Worm (Caenorhabditis elegans): ENCODE measurements around the gene ZK856.7.

The ZK856.7 gene

ce11 chrV:10201913-10202312 is at the start of gene ZK856.7:
Gene ZK856.7, plus strand, starts transcription at chrV:10202098.
- peak; percentile 25 for TF ChIP-seq nhr-25 (tag; optimal IDR thresholded peaks at IDR 0.05)
- peak; percentile 37 for TF ChIP-seq crh-2 (tag; optimal IDR thresholded peaks at IDR 0.05)
- TF ChIP-seq lsy-2 (tag; optimal IDR thresholded peaks at IDR 0.05) = peak in 1 of 2 experiments; percentile 11
- TF ChIP-seq ama-1 (optimal IDR thresholded peaks at IDR 0.05) = no peak
- no peak for TF ChIP-seq lin-11 (tag; optimal IDR thresholded peaks at IDR 0.05)

ce11 chrV:10152278-10152677 is 49.6 kb upstream of the ZK856.7 start, which contains the start of gene srsx-28:
Gene srsx-28, plus strand, starts transcription at chrV:10152578.
- no peak for TF ChIP-seq ztf-4 (tag; optimal IDR thresholded peaks at IDR 0.05)
- no peak for TF ChIP-seq ztf-1 (GFP tag; conservative IDR thresholded peaks at IDR 0.05)
- no peak for TF ChIP-seq ztf-11 (tag; optimal IDR thresholded peaks at IDR 0.05)
- no peak for TF ChIP-seq nhr-237 (tag; optimal IDR thresholded peaks at IDR 0.05)
- no peak for TF ChIP-seq sem-4 (tag; optimal IDR thresholded peaks at IDR 0.05)
- TF ChIP-seq C34F6.9 (tag; optimal IDR thresholded peaks at IDR 0.05) = no peak
- no peak for TF ChIP-seq elt-1 (tag; optimal IDR thresholded peaks at IDR 0.05)
- TF ChIP-seq ZK546.5 (tag; optimal IDR thresholded peaks at IDR 0.05) = no peak
- no peak for TF ChIP-seq mab-5 (tag; optimal IDR thresholded peaks at IDR 0.05)
- no peak for TF ChIP-seq crh-2 (tag; optimal IDR thresholded peaks at IDR 0.05)
- no peak for TF ChIP-seq lin-13 (GFP tag; optimal IDR thresholded peaks at IDR 0.05)
- TF ChIP-seq nhr-10 (tag; optimal IDR thresholded peaks at IDR 0.05) = no peak
- no peak for TF ChIP-seq F13H6.1 (tag; optimal IDR thresholded peaks at IDR 0.05)
- no peak for TF ChIP-seq nhr-129 (tag; optimal IDR thresholded peaks at IDR 0.05)
- no peak for TF ChIP-seq elt-3 (tag; optimal IDR thresholded peaks at IDR 0.05)
- TF ChIP-seq mbf-1 (tag; optimal IDR thresholded peaks at IDR 0.05) = no peak
- TF ChIP-seq egl-27 (tag; optimal IDR thresholded peaks at IDR 0.05) = no peak
- no peak for TF ChIP-seq unc-62 (GFP tag; optimal IDR thresholded peaks at IDR 0.05)
- no peak for TF ChIP-seq zag-1 (tag; optimal IDR thresholded peaks at IDR 0.05)
- TF ChIP-seq unc-39 (tag; optimal IDR thresholded peaks at IDR 0.05) = no peak

- TF ChIP-seq crh-2 (tag; optimal IDR thresholded peaks at IDR 0.05) = no peak
- no peak for TF ChIP-seq lin-13 (GFP tag; optimal IDR thresholded peaks at IDR 0.05)
- no peak for TF ChIP-seq zag-1 (tag; optimal IDR thresholded peaks at IDR 0.05)
- no peak for TF ChIP-seq nhr-21 (tag; optimal IDR thresholded peaks at IDR 0.05)
- no peak for TF ChIP-seq sma-9 (GFP tag; optimal IDR thresholded peaks at IDR 0.05)
- TF ChIP-seq sma-9 (tag; optimal IDR thresholded peaks at IDR 0.05) = no peak
- no peak for TF ChIP-seq mbf-1 (tag; optimal IDR thresholded peaks at IDR 0.05)
- no peak for TF ChIP-seq unc-62 (GFP tag; optimal IDR thresholded peaks at IDR 0.05)
- TF ChIP-seq nhr-12 (tag; optimal IDR thresholded peaks at IDR 0.05) = no peak
- TF ChIP-seq alr-1 (tag; optimal IDR thresholded peaks at IDR 0.05) = no peak
Observed at ce11 chrV:10153076-10153475, 48.8 kb upstream of the ZK856.7 start.

- TF ChIP-seq nhr-10 (tag; optimal IDR thresholded peaks at IDR 0.05) (no peak), sma-3 (GFP tag; optimal IDR thresholded peaks at IDR 0.05) (no peak), Y55F3AM.14 (GFP tag; optimal IDR thresholded peaks at IDR 0.05) (no peak), alr-1 (tag; optimal IDR thresholded peaks at IDR 0.05) (no peak), unc-55 (GFP tag; optimal IDR thresholded peaks at IDR 0.05) (no peak), ztf-4 (tag; optimal IDR thresholded peaks at IDR 0.05) (no peak), nhr-77 (tag; optimal IDR thresholded peaks at IDR 0.05) (no peak), unc-62 (GFP tag; optimal IDR thresholded peaks at IDR 0.05) (no peak), nhr-21 (tag; optimal IDR thresholded peaks at IDR 0.05) (no peak), ZK546.5 (tag; optimal IDR thresholded peaks at IDR 0.05) (no peak), nhr-25 (tag; optimal IDR thresholded peaks at IDR 0.05) (no peak)
Observed at ce11 chrV:10154698-10155097, 47.2 kb upstream of the ZK856.7 start, which contains the start of gene srsx-29. Gene srsx-29, plus strand, starts transcription at chrV:10154998.

- TF ChIP-seq nhr-237 (tag; optimal IDR thresholded peaks at IDR 0.05) (no peak), ztf-4 (tag; optimal IDR thresholded peaks at IDR 0.05) (no peak)
Observed at ce11 chrV:10158528-10158927, 43.4 kb upstream of the ZK856.7 start, which contains the start of gene srsx-30. Gene srsx-30, plus strand, starts transcription at chrV:10158828.

- no peak for TF ChIP-seq aly-2 (tag; optimal IDR thresholded peaks at IDR 0.05)
- no peak for TF ChIP-seq lsy-2 (tag; optimal IDR thresholded peaks at IDR 0.05)
- no peak for TF ChIP-seq crh-2 (tag; optimal IDR thresholded peaks at IDR 0.05)
- no peak for TF ChIP-seq C34F6.9 (tag; optimal IDR thresholded peaks at IDR 0.05)
- TF ChIP-seq elt-1 (tag; optimal IDR thresholded peaks at IDR 0.05) = no peak
- TF ChIP-seq ZK546.5 (tag; optimal IDR thresholded peaks at IDR 0.05) = no peak
- TF ChIP-seq fos-1 (tag; optimal IDR thresholded peaks at IDR 0.05) = peak; percentile 65
- TF ChIP-seq zag-1 (tag; optimal IDR thresholded peaks at IDR 0.05) = no peak
- TF ChIP-seq nhr-129 (tag; optimal IDR thresholded peaks at IDR 0.05) = no peak
- peak; percentile 36 for TF ChIP-seq sma-9 (GFP tag; optimal IDR thresholded peaks at IDR 0.05)
- no peak for TF ChIP-seq sma-9 (tag; optimal IDR thresholded peaks at IDR 0.05)
- TF ChIP-seq nhr-237 (tag; optimal IDR thresholded peaks at IDR 0.05) = no peak
- no peak for TF ChIP-seq ztf-11 (tag; optimal IDR thresholded peaks at IDR 0.05)
Observed at ce11 chrV:10159972-10160371, 41.9 kb upstream of the ZK856.7 start.

All from whole organism, L2 larva.